Worm (Caenorhabditis elegans): ENCODE measurements around the gene F13A7.12.

Gene F13A7.12

DNA sequence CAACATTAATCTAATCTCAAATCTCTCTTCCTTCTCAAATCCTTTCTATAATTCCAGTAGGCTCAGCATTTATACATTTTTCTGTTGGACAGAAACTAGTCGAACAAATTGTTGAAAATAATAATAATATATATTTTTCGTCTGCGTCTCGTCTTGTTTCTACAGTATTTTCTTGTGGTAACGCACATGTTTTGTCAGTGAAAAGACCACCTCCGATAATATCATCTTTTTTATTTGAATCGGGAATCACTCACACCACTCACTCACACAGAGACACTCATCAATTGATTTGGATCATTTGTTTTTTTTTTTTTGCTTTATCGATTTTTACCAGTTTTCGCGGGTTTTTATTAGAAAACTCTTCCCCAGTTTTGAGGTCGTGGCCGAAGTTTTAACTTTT is 41.2 kb upstream of the F13A7.12 start (continued):
- TF ChIP-seq dpl-1 (GFP tag; optimal IDR thresholded peaks at IDR 0.05) (no peak), hpl-2 (GFP tag; optimal IDR thresholded peaks at IDR 0.05) (no peak), tbx-2 (tag; optimal IDR thresholded peaks at IDR 0.05) (no peak), snu-23 (GFP tag; optimal IDR thresholded peaks at IDR 0.05) (peak; percentile 18), nhr-84 (tag; optimal IDR thresholded peaks at IDR 0.05) (no peak), lir-3 (tag; optimal IDR thresholded peaks at IDR 0.05; ENCODE audit: poor library complexity) (no peak), nhr-71 (tag; optimal IDR thresholded peaks at IDR 0.05) (no peak), ztf-4 (tag; optimal IDR thresholded peaks at IDR 0.05) (no peak), nhr-90 (tag; optimal IDR thresholded peaks at IDR 0.05; ENCODE audit: poor library complexity) (no peak), nhr-85 (tag) (peak; percentile 18), aly-2 (tag; optimal IDR thresholded peaks at IDR 0.05) (no peak), unc-30 (tag; optimal IDR thresholded peaks at IDR 0.05) (no peak), ama-1 (optimal IDR thresholded peaks at IDR 0.05) (no peak), unc-98 (GFP tag; IDR thresholded peaks at IDR 0.05) (no peak), lin-14 (GFP tag; optimal IDR thresholded peaks at IDR 0.05) (peak; percentile 52), F16B12.6 (tag; optimal IDR thresholded peaks at IDR 0.05) (no peak)

DNA sequence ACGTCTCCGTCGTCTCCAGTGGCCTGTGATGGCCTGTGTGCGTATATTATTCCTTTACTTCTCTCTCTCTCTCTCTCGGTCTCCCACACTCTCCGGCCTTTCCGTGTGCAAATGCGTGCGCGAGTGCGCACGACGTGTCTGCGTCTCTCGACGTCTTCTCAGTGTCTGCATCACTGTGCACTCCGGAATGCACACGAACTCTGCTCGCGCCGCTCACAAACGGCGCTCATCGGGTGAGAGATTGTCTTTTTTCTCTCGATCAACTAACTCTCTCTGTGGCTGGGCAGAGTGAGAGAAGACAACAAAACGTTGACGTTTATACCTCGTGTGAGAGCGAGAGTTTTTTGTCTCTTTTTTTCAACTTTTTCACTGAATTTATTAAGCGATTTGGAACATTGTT is 39.9 kb upstream of the F13A7.12 start:
- TF ChIP-seq isw-1 (GFP tag; IDR thresholded peaks at IDR 0.05) (peak; percentile 76), efl-3 (GFP tag; optimal IDR thresholded peaks at IDR 0.05) (no peak), efl-1 (optimal IDR thresholded peaks at IDR 0.05) (peak; percentile 84 to 93), efl-1 (GFP tag; optimal IDR thresholded peaks at IDR 0.05 in 1 of 2) (peak; percentile 57 to 96), elt-3 (tag; optimal IDR thresholded peaks at IDR 0.05) (peak in 3 of 6 experiments; percentile 75 to 83 (median 81)), Y116A8C.19 (tag; optimal IDR thresholded peaks at IDR 0.05; ENCODE audit: borderline replicate concordance) (no peak), ztf-4 (tag; optimal IDR thresholded peaks at IDR 0.05) (peak; percentile 67), ets-5 (GFP tag; IDR thresholded peaks at IDR 0.05) (no peak), irx-1 (tag; optimal IDR thresholded peaks at IDR 0.05) (peak; percentile 81), tbx-2 (tag; optimal IDR thresholded peaks at IDR 0.05) (peak; percentile 90), lin-39 (tag; optimal IDR thresholded peaks at IDR 0.05) (no peak), unc-62 (GFP tag; optimal IDR thresholded peaks at IDR 0.05) (no peak), nhr-20 (tag; optimal IDR thresholded peaks at IDR 0.05) (peak; percentile 95), ceh-88 (GFP tag; IDR thresholded peaks at IDR 0.05) (peak; percentile 68), mdl-1 (tag; optimal IDR thresholded peaks at IDR 0.05) (peak; percentile 67 to 92), ceh-8 (GFP tag; optimal IDR thresholded peaks at IDR 0.05) (peak; percentile 60), lin-35 (GFP tag; optimal IDR thresholded peaks at IDR 0.05) (peak; percentile 72 to 85), C34B4.2 (tag; optimal IDR thresholded peaks at IDR 0.05) (no peak), nhr-47 (tag; optimal IDR thresholded peaks at IDR 0.05) (peak; percentile 91), xbp-1 (tag; optimal IDR thresholded peaks at IDR 0.05) (peak; percentile 83), blmp-1 (tag; optimal IDR thresholded peaks at IDR 0.05) (peak; percentile 84), dsc-1 (tag; optimal IDR thresholded peaks at IDR 0.05) (peak; percentile 77), unc-86 (tag; optimal IDR thresholded peaks at IDR 0.05) (peak; percentile 89), lin-15B (tag; optimal IDR thresholded peaks at IDR 0.05) (peak; percentile 12), egl-13 (tag; optimal IDR thresholded peaks at IDR 0.05) (peak; percentile 79), hlh-4 (tag; optimal IDR thresholded peaks at IDR 0.05) (no peak), C16A3.4 (tag; optimal IDR thresholded peaks at IDR 0.05) (peak; percentile 73), ztf-11 (tag; optimal IDR thresholded peaks at IDR 0.05) (peak in 1 of 2 experiments; percentile 67), nhr-85 (tag) (peak; percentile 95), mab-9 (GFP tag; IDR thresholded peaks at IDR 0.05) (peak; percentile 38; the same call in 1 of the 2 replicates), lin-14 (GFP tag; optimal IDR thresholded peaks at IDR 0.05) (peak; percentile 98), sox-4 (tag; optimal IDR thresholded peaks at IDR 0.05) (peak; percentile 47), lin-13 (GFP tag; optimal IDR thresholded peaks at IDR 0.05) (peak; percentile 75), nhr-19 (GFP tag; conservative IDR thresholded peaks at IDR 0.05) (peak; percentile 84), unc-130 (tag; optimal IDR thresholded peaks at IDR 0.05) (no peak), ces-1 (GFP tag; optimal IDR thresholded peaks at IDR 0.05) (no peak), fkh-10 (GFP tag; optimal IDR thresholded peaks at IDR 0.05) (peak; percentile 79), fkh-8 (tag; optimal IDR thresholded peaks at IDR 0.05) (peak; percentile 94), elt-2 (tag; optimal IDR thresholded peaks at IDR 0.05) (peak; percentile 87), nhr-28 (tag; optimal IDR thresholded peaks at IDR 0.05) (no peak), F16B12.6 (tag; optimal IDR thresholded peaks at IDR 0.05) (peak; percentile 33)

All from whole organism, L1 larva.